Fruit fly (Drosophila melanogaster): ENCODE results near the gene NC2beta.

NC2beta gene

dm6 chr2L:15026582-15026981 lies 19.0 kb downstream of the NC2beta start, which contains the start of gene CG33310:
TSS of gene CG33310 (plus strand) at chr2L:15026882.
- no peak for TF ChIP-seq CG17801 (GFP tag; optimal IDR thresholded peaks at IDR 0.05; ENCODE audit: partially characterized antibody)

dm6 chr2L:15031650-15032049 lies 24.0 kb downstream of the NC2beta start, which contains the start of gene CG31832:
TSS of gene CG31832 (minus strand) at chr2L:15031750.
- no peak for TF ChIP-seq CG17801 (GFP tag; optimal IDR thresholded peaks at IDR 0.05; ENCODE audit: partially characterized antibody)

- TF ChIP-seq CG17801 (GFP tag; optimal IDR thresholded peaks at IDR 0.05; ENCODE audit: partially characterized antibody): no peak
Observed at dm6 chr2L:15035366-15035765, 27.8 kb downstream of the NC2beta start, which contains the start of gene yellow-c. TSS of gene yellow-c (plus strand) at chr2L:15035394.

dm6 chr2L:15038339-15039308 lies 31.0 kb downstream of the NC2beta start, which contains the start of gene CIAPIN1:
TSS of gene CIAPIN1 (minus strand) at chr2L:15038861.
- TF ChIP-seq CG17801 (GFP tag; optimal IDR thresholded peaks at IDR 0.05; ENCODE audit: partially characterized antibody): no peak

- peak; percentile 16 for TF ChIP-seq CG17801 (GFP tag; optimal IDR thresholded peaks at IDR 0.05; ENCODE audit: partially characterized antibody)
Observed at dm6 chr2L:15039309-15039772, 31.7 kb downstream of the NC2beta start.

- no peak for TF ChIP-seq CG17801 (GFP tag; optimal IDR thresholded peaks at IDR 0.05; ENCODE audit: partially characterized antibody)
Observed at dm6 chr2L:15043718-15044117, 36.1 kb downstream of the NC2beta start.

- no peak for TF ChIP-seq CG17801 (GFP tag; optimal IDR thresholded peaks at IDR 0.05; ENCODE audit: partially characterized antibody)
Observed at dm6 chr2L:15052805-15053388, 45.3 kb downstream of the NC2beta start.

dm6 chr2L:15055105-15055504 lies 47.5 kb downstream of the NC2beta start:
- TF ChIP-seq CG17801 (GFP tag; optimal IDR thresholded peaks at IDR 0.05; ENCODE audit: partially characterized antibody): no peak

dm6 chr2L:15056359-15057220 lies 49.0 kb downstream of the NC2beta start:
- peak; percentile 63 for TF ChIP-seq CG17801 (GFP tag; optimal IDR thresholded peaks at IDR 0.05; ENCODE audit: partially characterized antibody)

- TF ChIP-seq CG17801 (GFP tag; optimal IDR thresholded peaks at IDR 0.05; ENCODE audit: partially characterized antibody): no peak
Observed at dm6 chr2L:15057225-15058117, 49.9 kb downstream of the NC2beta start, which contains the start of gene ck. TSS of gene ck (minus strand) at chr2L:15057862.

dm6 chr2L:15058118-15058402 lies 50.4 kb downstream of the NC2beta start, which contains the start of gene CG33679:
TSS of gene CG33679 (plus strand) at chr2L:15058303.
- no peak for TF ChIP-seq CG17801 (GFP tag; optimal IDR thresholded peaks at IDR 0.05; ENCODE audit: partially characterized antibody)
